Fruit fly (Drosophila melanogaster) ovary, adult (tissue): Measurements from ENCODE around the gene CG15646.

Experiments
- CG17801 ChIP-seq: fragments of 200-800 bp; optimal IDR thresholded peaks from 2 replicates; lab custom pipeline; 2019; ENCODE audit warnings: missing biosample characterization, mild to moderate bottlenecking, missing genetic modification characterization, moderate library complexity; ENCODE audit not compliant: partially characterized antibody

The CG15646 gene

DNA sequence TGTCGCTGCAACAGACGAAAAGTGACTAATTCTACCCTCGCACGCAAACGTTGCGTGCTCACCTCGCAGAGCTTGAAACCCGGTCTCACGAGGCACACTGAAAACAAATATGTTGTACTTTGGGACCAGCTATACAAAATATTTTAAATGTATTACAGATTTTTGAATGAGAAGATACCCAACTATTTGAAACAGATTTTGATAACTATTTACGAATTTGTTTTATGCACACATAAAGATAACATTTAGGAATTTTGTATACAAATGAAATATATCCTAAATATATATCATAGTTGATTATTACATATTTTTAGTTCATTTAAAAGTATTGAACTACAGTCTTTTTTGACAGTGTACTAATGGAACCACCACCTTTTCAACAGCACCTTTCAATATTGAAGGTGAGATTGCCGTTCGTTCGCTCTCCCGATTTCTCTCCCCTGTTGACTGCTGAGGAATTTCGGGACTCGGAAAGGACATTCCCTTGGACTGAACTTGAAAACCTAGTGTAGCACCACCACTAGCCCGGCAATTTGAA lies at the start of gene CG15646:
CG15646 (minus strand) TSS at position 4 of the 538 bp plus-strand sequence.
- no peak for TF ChIP-seq CG17801 (GFP tag; lab: Kevin White, UChicago)

DNA sequence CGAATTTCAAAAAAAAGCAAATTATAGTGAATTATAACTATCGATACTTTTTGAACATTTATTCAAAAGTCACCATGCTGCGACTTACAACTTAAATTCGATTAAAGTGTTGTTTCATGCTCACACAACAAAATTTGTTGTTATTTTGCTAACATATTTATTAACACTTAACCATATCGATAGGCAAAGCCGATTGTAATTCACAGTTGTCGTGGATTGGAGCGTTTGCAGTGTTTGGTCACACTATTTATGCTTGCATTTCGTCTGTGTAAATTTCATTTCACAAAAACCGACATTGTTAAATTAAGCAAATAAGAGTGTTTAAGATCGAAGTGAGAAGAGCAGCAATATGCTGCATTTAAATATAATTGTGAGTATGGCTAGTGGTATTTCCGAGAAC lies 41.6 kb upstream of the CG15646 start, which contains the start of gene HUWE1:
HUWE1 (plus strand) TSS at position 220 of the 400 bp plus-strand sequence.
- TF ChIP-seq CG17801 (GFP tag; lab: Kevin White, UChicago): peak; percentile 59

DNA sequence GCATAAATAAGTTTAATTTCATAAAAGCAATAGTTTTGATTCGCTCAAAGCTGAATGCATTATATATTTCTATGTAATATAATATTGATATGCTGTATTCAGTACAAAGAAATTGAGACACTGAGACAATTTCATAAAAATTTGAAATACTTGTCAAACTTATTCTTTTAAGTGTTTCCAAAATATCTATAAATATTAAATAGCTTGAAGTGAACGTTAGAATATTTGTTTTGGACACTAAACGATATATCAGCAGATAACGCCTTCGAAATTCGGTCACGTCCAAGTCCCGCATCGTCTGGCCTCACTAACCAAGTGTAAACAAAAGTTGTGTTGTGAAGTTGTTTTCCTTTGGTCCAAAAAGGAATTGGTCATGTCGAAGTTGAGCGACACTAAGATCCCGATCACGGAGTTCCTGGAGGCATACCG lies 39.9 kb upstream of the CG15646 start:
- TF ChIP-seq CG17801 (GFP tag; lab: Kevin White, UChicago): no peak

DNA sequence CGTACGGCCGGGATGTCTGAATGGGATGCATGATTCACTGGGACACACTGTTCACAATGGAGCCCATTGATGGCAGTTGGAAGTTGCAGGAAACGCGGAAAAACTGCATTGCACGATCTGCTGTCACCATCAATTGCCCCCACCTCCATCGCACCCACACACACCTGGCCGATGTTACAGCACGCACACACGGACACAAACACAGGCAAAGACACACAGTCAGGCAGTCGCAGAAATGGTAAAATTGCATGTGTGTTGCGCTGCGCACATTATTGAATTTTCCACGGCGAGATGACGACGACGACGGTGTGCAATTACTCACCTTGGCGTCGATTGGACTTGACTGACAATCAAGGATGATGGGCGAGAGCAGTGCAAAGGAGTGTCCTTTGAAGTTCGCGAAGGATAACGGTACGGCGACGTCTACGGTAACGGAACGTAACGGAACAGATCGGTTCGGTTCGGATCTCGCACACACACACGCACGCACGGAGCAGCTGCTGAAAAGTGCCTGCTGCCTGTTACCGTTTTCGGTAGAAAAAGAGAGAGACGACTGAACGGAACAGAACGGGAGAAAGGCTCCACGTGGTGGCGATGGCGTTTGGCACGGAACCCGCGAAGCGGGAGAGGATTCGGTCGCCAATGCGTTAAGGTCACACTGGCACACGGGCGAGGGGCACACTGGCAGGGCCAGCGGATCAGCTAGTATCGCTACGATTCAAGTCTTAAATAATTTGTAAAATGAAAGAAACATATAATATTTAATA lies 39.3 kb upstream of the CG15646 start, which contains the start of the genes CG9281 and CG15601:
CG9281 (minus strand) TSS at position 556 of the 767 bp plus-strand sequence.
CG15601 (plus strand) TSS at position 664 of the 767 bp plus-strand sequence.
- peak; percentile 63 for TF ChIP-seq CG17801 (GFP tag; lab: Kevin White, UChicago)

DNA sequence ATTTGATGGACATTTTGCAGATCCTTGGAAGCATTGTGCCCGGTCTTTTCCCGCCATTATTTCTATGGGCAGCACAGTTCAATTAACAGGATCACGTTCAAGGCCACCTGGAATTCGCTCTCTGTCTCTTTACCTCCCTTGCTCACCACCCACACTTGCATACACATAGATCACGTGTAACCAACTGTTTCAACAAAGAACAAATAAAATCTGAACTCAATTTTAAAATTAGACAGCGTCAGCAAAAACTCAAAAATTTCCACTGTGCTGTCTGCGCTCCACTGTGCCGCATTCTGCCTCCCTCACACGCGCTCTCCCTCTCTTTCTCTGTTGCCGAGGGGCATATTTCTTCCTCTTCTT lies 38.8 kb upstream of the CG15646 start:
- TF ChIP-seq CG17801 (GFP tag; lab: Kevin White, UChicago): no peak

DNA sequence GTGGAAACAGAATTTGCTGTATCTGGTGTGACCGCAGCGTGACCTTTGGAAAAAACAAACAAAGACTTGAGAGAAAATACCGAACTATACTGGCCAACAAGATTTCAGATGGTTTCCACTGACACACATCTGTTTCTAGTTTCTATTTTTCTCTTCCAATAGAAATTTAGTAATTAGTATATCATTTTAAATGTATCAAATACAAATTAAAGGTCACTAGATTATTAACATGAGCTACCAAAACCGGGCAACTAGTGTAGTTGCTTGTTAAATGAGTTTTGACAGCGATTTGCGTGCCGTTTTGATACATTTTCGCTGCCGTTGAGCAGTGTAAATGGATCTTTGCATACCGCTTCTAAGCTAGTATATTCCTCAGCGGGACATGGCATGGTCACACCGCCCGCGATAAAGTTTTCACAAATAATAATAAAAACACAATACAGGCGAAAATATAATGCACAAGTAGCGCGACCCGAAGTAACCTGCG lies 32.9 kb upstream of the CG15646 start, which contains the start of the genes Pis and Hap40:
Pis (minus strand) TSS at position 51 of the 487 bp plus-strand sequence.
Hap40 (plus strand) TSS at position 406 of the 487 bp plus-strand sequence.
- TF ChIP-seq CG17801 (GFP tag; lab: Kevin White, UChicago): no peak

DNA sequence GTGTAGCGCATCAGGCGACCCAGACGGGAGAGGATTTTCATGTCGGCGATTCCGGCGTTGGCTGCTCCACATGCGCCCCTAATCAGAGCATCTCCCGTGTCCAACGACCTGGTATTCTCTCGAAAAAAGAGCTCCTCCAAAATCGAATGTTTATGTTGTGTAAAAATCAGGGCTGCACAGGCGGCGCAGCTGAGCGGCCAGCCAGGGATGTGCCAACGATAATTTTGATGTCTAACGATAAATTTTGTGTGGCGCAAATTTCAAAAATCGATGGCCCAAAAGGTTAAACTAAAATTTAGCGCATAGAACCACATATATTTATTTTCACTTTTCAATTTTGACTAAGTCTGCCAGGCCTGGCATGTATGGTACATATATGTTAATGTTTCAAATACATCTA lies 30.2 kb upstream of the CG15646 start, which contains the start of gene CG9240:
CG9240 (minus strand) TSS at position 213 of the 400 bp plus-strand sequence.
- peak; percentile 47 for TF ChIP-seq CG17801 (GFP tag; lab: Kevin White, UChicago)

DNA sequence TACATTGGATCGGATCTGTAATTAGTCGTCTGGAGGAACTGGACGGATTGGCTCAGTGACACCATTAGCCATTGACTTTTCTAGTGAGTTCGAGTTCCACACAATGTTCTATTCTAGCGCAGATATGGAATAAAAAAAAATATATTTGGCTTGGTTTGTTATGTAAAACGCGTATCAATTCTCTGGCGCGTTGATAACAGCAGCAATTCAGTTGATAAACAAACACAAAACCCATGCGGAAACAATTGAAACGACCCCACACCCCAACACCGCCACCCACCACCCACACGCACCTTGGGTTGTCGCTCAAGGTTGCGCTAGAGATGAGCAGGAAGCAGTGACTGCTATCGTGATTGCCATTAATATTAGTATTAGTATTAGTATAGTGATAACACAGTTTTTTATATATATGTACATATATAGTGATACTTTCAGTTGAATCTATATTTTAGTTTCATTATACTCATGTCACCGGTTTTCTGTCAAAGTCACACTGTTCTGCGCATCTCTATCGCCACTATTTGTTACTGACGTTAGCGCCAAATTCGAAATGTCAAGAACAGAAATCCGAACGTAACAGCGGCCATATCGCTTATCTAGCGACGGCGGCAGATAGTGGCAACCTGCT lies 26.9 kb upstream of the CG15646 start:
- TF ChIP-seq CG17801 (GFP tag; lab: Kevin White, UChicago): peak; percentile 86

DNA sequence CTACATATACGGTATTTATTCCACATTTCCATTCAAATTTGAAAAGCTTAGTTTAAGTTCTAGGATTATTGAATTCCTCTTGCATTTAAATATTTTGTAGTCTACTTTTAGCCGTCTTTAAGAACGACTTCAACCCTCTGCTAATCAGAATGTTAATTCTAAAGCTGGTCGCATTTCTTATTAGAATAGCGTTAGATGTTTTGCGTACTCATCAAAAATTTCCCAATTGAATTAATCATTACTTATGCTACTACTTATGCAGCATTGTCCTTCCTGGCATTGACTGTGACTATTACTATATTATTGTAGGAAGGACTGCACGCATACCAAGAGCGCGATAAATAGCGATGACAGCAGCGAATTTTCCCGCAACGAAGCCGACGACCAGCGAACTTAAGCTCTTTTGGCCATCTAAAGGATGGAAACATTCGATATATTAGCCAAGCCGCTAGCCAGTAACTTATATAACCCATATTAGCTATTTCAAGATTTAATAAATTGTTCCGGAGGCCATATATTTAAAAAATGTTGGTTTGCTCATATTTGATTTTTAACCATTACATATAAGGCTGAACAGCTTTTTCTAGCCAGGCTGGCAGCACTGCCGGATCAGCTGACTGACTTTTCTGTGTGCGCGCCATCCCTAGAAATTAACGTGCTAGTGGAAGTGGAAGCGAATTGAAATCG lies 26.2 kb upstream of the CG15646 start, which contains the start of gene CG8128:
CG8128 (plus strand) TSS at position 641 of the 687 bp plus-strand sequence.
- TF ChIP-seq CG17801 (GFP tag; lab: Kevin White, UChicago): peak; percentile 8

DNA sequence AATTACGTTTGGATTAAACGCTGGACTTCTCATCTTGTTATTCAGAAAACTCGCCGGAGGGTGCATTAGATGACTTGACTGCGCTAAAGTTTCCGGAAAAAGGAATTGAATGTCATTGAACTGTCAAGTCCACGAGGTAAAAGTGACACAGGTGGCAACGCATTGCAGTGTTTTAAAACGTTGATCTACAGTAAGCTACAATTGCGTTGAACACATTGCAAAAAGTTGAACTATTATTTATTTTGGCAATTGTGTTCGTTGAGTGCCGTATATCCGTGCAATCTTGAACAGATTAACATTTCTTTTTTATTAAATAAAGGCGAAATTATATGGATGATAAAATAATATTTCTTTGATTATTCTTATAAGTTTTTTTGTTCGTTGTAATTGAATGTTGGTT lies 17.9 kb upstream of the CG15646 start, which contains the start of gene CG15599:
CG15599 (minus strand) TSS at position 101 of the 400 bp plus-strand sequence.
- no peak for TF ChIP-seq CG17801 (GFP tag; lab: Kevin White, UChicago)

DNA sequence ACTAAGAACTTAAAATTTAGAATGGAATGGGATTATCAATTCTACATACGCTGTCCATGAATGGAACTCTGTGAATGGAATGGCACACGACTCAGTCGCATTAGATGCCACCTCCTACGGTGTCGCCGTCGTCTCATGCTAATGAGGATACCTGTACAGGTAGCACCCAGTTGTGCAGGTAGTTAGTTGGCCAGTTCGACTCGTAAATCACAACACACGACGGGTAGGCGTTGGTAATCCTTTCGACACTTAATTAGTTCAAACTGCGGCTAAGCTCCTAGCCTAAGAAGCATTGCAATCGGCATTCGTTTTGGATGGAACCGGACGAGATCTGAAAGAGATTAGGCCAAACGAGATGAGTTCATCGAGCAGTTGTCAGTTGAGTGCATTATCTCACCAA lies 13.6 kb upstream of the CG15646 start:
- no peak for TF ChIP-seq CG17801 (GFP tag; lab: Kevin White, UChicago)

DNA sequence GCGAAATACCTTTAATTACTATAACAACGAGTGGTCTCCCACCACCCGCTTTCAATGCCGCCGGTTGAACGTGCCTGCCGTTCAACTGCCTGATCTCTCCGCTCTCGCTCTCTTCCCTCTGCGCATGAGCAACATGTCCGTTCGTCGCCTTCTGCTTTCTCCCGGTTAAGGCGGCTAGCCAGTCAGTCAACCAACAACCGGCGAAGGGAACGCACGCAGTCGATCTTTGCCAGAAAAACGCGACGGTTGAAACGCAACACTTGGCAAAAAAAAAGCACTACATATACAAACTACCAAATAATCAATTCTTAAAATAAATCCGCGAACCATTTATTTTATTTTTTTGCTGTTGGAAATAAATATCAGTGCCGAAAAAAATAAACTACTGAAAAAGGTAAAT lies 4.5 kb upstream of the CG15646 start, which contains the start of gene CG12708:
CG12708 (plus strand) TSS at position 183 of the 400 bp plus-strand sequence.
- TF ChIP-seq CG17801 (GFP tag; lab: Kevin White, UChicago): no peak

DNA sequence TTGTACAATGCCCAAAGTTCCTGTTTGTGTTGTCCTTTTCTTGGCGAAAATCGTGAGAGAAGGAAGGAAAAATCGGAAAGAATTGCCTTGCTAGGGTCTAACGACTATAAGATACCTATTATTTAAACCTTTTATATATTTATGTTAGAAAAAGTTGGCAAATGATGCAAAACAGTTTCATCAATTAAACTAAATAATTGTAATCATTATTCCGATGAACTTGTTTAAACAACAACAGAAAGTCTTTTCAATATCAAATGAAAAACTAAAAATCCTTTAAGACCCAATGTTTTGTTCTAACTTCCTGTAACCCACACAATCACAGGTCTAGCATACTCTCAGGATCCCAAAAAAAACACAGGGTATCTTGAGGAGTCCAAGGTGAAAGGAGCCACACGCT lies 3.5 kb upstream of the CG15646 start:
- no peak for TF ChIP-seq CG17801 (GFP tag; lab: Kevin White, UChicago)

DNA sequence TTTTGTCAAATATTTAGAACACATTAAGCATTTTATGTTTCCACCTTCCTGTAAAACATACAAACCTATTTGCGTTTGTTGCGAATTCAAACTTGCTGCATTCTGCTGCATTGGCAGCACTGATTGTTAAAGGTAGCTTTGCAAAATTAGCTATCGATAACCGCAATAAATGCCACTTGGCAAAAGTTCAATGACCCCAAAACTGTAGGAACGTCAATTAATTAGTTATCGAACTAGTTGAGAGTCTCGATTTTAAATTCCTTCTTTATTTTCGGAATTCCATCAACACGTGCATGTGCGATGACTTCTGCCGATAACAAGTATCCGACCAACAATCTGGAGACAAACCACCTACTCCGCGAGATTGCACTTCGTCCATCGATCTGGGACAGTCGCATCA lies 8.5 kb downstream of the CG15646 start, which contains the start of gene CG8119:
CG8119 (plus strand) TSS at position 301 of the 400 bp plus-strand sequence.
- no peak for TF ChIP-seq CG17801 (GFP tag; lab: Kevin White, UChicago)
